ENCODE assay signal across 5 worm cellular contexts in the genomic region with DNA sequence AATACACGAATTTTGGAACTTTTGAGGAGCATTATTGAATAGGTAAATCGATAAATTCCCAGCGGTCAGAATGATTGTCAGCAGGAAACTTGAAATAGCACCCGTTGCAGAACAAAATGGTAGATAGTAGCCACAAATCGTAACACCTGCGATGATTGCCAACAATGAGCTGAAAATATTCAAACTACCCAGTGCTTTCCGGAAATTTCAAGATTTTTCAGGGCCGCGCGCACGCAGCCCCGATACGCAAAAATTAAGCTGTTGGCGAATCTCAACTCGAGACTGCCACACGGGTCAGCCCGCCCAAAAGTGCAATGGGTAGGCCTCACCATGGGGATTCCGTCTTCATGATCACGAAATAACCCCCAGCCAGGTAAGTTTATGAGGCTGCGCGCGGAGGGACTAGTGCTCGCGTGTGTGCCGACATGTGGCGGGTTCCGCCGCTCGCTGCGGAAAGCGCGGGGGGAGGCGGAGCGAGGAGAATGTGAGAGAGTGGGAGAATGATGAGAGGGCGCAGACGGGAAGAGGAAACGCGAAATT.
A peak's percentile ranks its signal among the peaks of the same experiment; 100 is the strongest.
TF ChIP-seq lines count a peak whose summit lies in the region.

No protein-coding gene starts in this region.

TF ChIP-seq in whole organism, L1 larva, 84 proteins besides CTCF, POLR2A, EP300 and RAD21 (continues in another document):
- TF ChIP-seq egl-27 (tag; optimal IDR thresholded peaks at IDR 0.05; lab: Kevin White, UChicago) (peak; percentile 12 to 74), lin-35 (GFP tag; optimal IDR thresholded peaks at IDR 0.05; lab: Kevin White, UChicago) (peak; percentile 69 to 89), sptf-1 (tag; optimal IDR thresholded peaks at IDR 0.05; lab: Kevin White, UChicago) (no peak), dsc-1 (tag; optimal IDR thresholded peaks at IDR 0.05; lab: Kevin White, UChicago) (peak; percentile 97), rnt-1 (tag; optimal IDR thresholded peaks at IDR 0.05; lab: Kevin White, UChicago) (peak; percentile 95), nhr-12 (tag; optimal IDR thresholded peaks at IDR 0.05; lab: Kevin White, UChicago) (no peak), swsn-7 (tag; optimal IDR thresholded peaks at IDR 0.05; lab: Kevin White, UChicago) (peak; percentile 98), tbx-2 (tag; optimal IDR thresholded peaks at IDR 0.05; lab: Kevin White, UChicago) (peak; percentile 94), efl-3 (GFP tag; optimal IDR thresholded peaks at IDR 0.05; lab: Kevin White, UChicago) (peak; percentile 87), mab-9 (GFP tag; IDR thresholded peaks at IDR 0.05; lab: Robert Waterston, UW) (peak; percentile 80; the same call in 1 of the 2 replicates), hlh-4 (tag; optimal IDR thresholded peaks at IDR 0.05; lab: Kevin White, UChicago) (peak; percentile 49), ces-1 (GFP tag; optimal IDR thresholded peaks at IDR 0.05; lab: Kevin White, UChicago) (no peak), xbp-1 (tag; optimal IDR thresholded peaks at IDR 0.05; lab: Kevin White, UChicago) (peak; percentile 94), lin-13 (GFP tag; optimal IDR thresholded peaks at IDR 0.05; lab: Kevin White, UChicago) (peak; percentile 86), fkh-8 (tag; optimal IDR thresholded peaks at IDR 0.05; lab: Kevin White, UChicago) (peak; percentile 95), efl-1 (optimal IDR thresholded peaks at IDR 0.05; lab: Kevin White, UChicago) (peak; percentile 81 to 86), efl-1 (GFP tag; optimal IDR thresholded peaks at IDR 0.05 in 1 of 2; lab: Kevin White, UChicago) (peak; percentile 67 to 98)

TF ChIP-seq in whole organism, L3 larva, 47 proteins besides CTCF, POLR2A, EP300 and RAD21 (continues in another document):
- TF ChIP-seq egl-27 (tag; optimal IDR thresholded peaks at IDR 0.05; lab: Kevin White, UChicago) (no peak), egl-5 (tag; optimal IDR thresholded peaks at IDR 0.05; lab: Kevin White, UChicago) (peak; percentile 39), ZK546.5 (tag; optimal IDR thresholded peaks at IDR 0.05; lab: Kevin White, UChicago) (no peak), pha-4 (tag; optimal IDR thresholded peaks at IDR 0.05; lab: Kevin White, UChicago) (peak; percentile 87), hmg-11 (tag; optimal IDR thresholded peaks at IDR 0.05; lab: Kevin White, UChicago) (peak; percentile 96), lsy-12 (tag; optimal IDR thresholded peaks at IDR 0.05; lab: Kevin White, UChicago) (peak; percentile 91), nhr-12 (tag; optimal IDR thresholded peaks at IDR 0.05; lab: Kevin White, UChicago) (no peak), zag-1 (tag; optimal IDR thresholded peaks at IDR 0.05; lab: Kevin White, UChicago) (peak; percentile 52), R02D3.7 (tag; optimal IDR thresholded peaks at IDR 0.05; lab: Kevin White, UChicago) (peak; percentile 81), jun-1 (tag; optimal IDR thresholded peaks at IDR 0.05; lab: Kevin White, UChicago) (peak; percentile 95), elt-3 (tag; optimal IDR thresholded peaks at IDR 0.05; lab: Kevin White, UChicago) (peak; percentile 45 to 96 (median 85)), nhr-43 (tag; optimal IDR thresholded peaks at IDR 0.05; lab: Kevin White, UChicago; ENCODE audit: poor library complexity, severe bottlenecking) (peak; percentile 96), nhr-67 (tag; optimal IDR thresholded peaks at IDR 0.05; lab: Kevin White, UChicago) (no peak), nhr-28 (tag; optimal IDR thresholded peaks at IDR 0.05; lab: Kevin White, UChicago) (peak; percentile 78), nhr-77 (tag; optimal IDR thresholded peaks at IDR 0.05; lab: Kevin White, UChicago) (peak; percentile 86), daf-12 (tag; optimal IDR thresholded peaks at IDR 0.05; lab: Kevin White, UChicago) (peak; percentile 16), pqm-1 (tag; optimal IDR thresholded peaks at IDR 0.05; lab: Kevin White, UChicago) (peak; percentile 88)

TF ChIP-seq in whole organism, early embryonic, 17 proteins besides CTCF, POLR2A, EP300 and RAD21:
- TF ChIP-seq tra-4 (tag; optimal IDR thresholded peaks at IDR 0.05; lab: Kevin White, UChicago) (peak; percentile 88), B0310.2 (tag; optimal IDR thresholded peaks at IDR 0.05; lab: Kevin White, UChicago) (peak; percentile 86), hmbx-1 (tag; optimal IDR thresholded peaks at IDR 0.05; lab: Kevin White, UChicago) (peak; percentile 66), ets-7 (tag; optimal IDR thresholded peaks at IDR 0.05; lab: Kevin White, UChicago) (peak; percentile 48), hmg-4 (GFP tag; optimal IDR thresholded peaks at IDR 0.05; lab: Kevin White, UChicago) (peak; percentile 85), sea-1 (GFP tag; conservative IDR thresholded peaks at IDR 0.05; lab: Robert Waterston, UW) (0 out of 2 replicates have a peak, but pooled peaks have one; percentile 68), F13C5.2 (tag; optimal IDR thresholded peaks at IDR 0.05; lab: Kevin White, UChicago) (peak; percentile 82), scrt-1 (GFP tag; IDR thresholded peaks at IDR 0.05; lab: Robert Waterston, UW) (peak; percentile 36; the same call in 1 of the 2 replicates), tbx-37 (GFP tag; conservative IDR thresholded peaks at IDR 0.05; lab: Robert Waterston, UW) (peak; percentile 30; the same call in 1 of the 2 replicates), ceh-13 (GFP tag; optimal IDR thresholded peaks at IDR 0.05; lab: Kevin White, UChicago) (peak; percentile 21), ceh-36 (tag; optimal IDR thresholded peaks at IDR 0.05; lab: Kevin White, UChicago) (peak; percentile 69), ama-1 (optimal IDR thresholded peaks at IDR 0.05; lab: Kevin White, UChicago) (peak; percentile 97), pes-1 (GFP tag; IDR thresholded peaks at IDR 0.05; lab: Robert Waterston, UW) (peak; percentile 80; the same call in 1 of the 2 replicates), aly-1 (tag; optimal IDR thresholded peaks at IDR 0.05; lab: Kevin White, UChicago) (peak; percentile 56), flt-1 (GFP tag; IDR thresholded peaks at IDR 0.05; lab: Robert Waterston, UW) (peak; percentile 47; the same call in 1 of the 2 replicates), tbx-11 (GFP tag; IDR thresholded peaks at IDR 0.05; lab: Robert Waterston, UW) (peak; percentile 58), hnd-1 (tag; optimal IDR thresholded peaks at IDR 0.05; lab: Kevin White, UChicago) (no peak)

TF ChIP-seq in whole organism, midembryonic, 9 proteins besides CTCF, POLR2A, EP300 and RAD21:
- TF ChIP-seq klf-2 (GFP tag; conservative IDR thresholded peaks at IDR 0.05; lab: Robert Waterston, UW) (0 out of 2 replicates have a peak, but pooled peaks have one; percentile 56), T22C8.4 (GFP tag; IDR thresholded peaks at IDR 0.05; lab: Robert Waterston, UW) (no peak; the same call in 1 of the 2 replicates), flt-1 (GFP tag; IDR thresholded peaks at IDR 0.05; lab: Robert Waterston, UW) (peak; percentile 88), med-1 (GFP tag; optimal IDR thresholded peaks at IDR 0.05; lab: Kevin White, UChicago; ENCODE audit: insufficient read depth) (no peak), tab-1 (GFP tag; IDR thresholded peaks at IDR 0.05; lab: Robert Waterston, UW) (peak; percentile 72; the same call in 1 of the 2 replicates), ztf-23 (GFP tag; IDR thresholded peaks at IDR 0.05; lab: Robert Waterston, UW) (0 out of 2 replicates have a peak, but pooled peaks have one; percentile 37), ref-1 (GFP tag; conservative IDR thresholded peaks at IDR 0.05; lab: Robert Waterston, UW) (0 out of 2 replicates have a peak, but pooled peaks have one; percentile 48), ztf-29 (GFP tag; IDR thresholded peaks at IDR 0.05; lab: Robert Waterston, UW) (peak; percentile 49; the same call in 1 of the 2 replicates), cog-1 (tag; optimal IDR thresholded peaks at IDR 0.05; lab: Kevin White, UChicago) (peak; percentile 52)

TF ChIP-seq in whole organism, young adult, 124 proteins besides CTCF, POLR2A, EP300 and RAD21 (continues in another document):
- peak; percentile 85 for TF ChIP-seq ztf-18 (tag; optimal IDR thresholded peaks at IDR 0.05; lab: Kevin White, UChicago)
- TF ChIP-seq unc-130 (GFP tag; optimal IDR thresholded peaks at IDR 0.05; lab: Kevin White, UChicago) = peak; percentile 92
- peak; percentile 54; the same call in 1 of the 2 replicates for TF ChIP-seq cebp-2 (GFP tag; IDR thresholded peaks at IDR 0.05; lab: Robert Waterston, UW)
- TF ChIP-seq Y53G8AR.9 (GFP tag; conservative IDR thresholded peaks at IDR 0.05; lab: Robert Waterston, UW) = peak; percentile 93
- TF ChIP-seq snpc-3.4 (tag; optimal IDR thresholded peaks at IDR 0.05; lab: Kevin White, UChicago) = peak; percentile 96
- TF ChIP-seq snpc-1.1 (tag; optimal IDR thresholded peaks at IDR 0.05; lab: Kevin White, UChicago; ENCODE audit: insufficient read depth) = peak; percentile 98
- TF ChIP-seq ceh-91 (GFP tag; IDR thresholded peaks at IDR 0.05; lab: Robert Waterston, UW) = peak; percentile 77
- peak; percentile 96 for TF ChIP-seq ztf-26 (tag; optimal IDR thresholded peaks at IDR 0.05; lab: Kevin White, UChicago)
- TF ChIP-seq tlf-1 (GFP tag; optimal IDR thresholded peaks at IDR 0.05; lab: Kevin White, UChicago) = peak; percentile 95
- TF ChIP-seq ZK185.1 (tag; optimal IDR thresholded peaks at IDR 0.05; lab: Kevin White, UChicago; ENCODE audit: poor library complexity, severe bottlenecking) = peak; percentile 91
- TF ChIP-seq mes-4 (tag; optimal IDR thresholded peaks at IDR 0.05; lab: Kevin White, UChicago) = peak; percentile 89
- TF ChIP-seq C17E4.6 (GFP tag; IDR thresholded peaks at IDR 0.05; lab: Robert Waterston, UW) = peak; percentile 85
- peak; percentile 82 to 98 for TF ChIP-seq rec-8 (tag; optimal IDR thresholded peaks at IDR 0.05; lab: Kevin White, UChicago)
- peak; percentile 96 for TF ChIP-seq lin-26 (GFP tag; IDR thresholded peaks at IDR 0.05; lab: Robert Waterston, UW)
- peak; percentile 98 for TF ChIP-seq F10E7.11 (tag; optimal IDR thresholded peaks at IDR 0.05; lab: Kevin White, UChicago)
- peak; percentile 95 for TF ChIP-seq dpff-1 (tag; optimal IDR thresholded peaks at IDR 0.05; lab: Kevin White, UChicago)
- peak; percentile 89 for TF ChIP-seq B0035.1 (tag; optimal IDR thresholded peaks at IDR 0.05; lab: Kevin White, UChicago)
- peak; percentile 52 for TF ChIP-seq T26A5.8 (tag; optimal IDR thresholded peaks at IDR 0.05; lab: Kevin White, UChicago)
- peak; percentile 93 for TF ChIP-seq madf-6 (GFP tag; IDR thresholded peaks at IDR 0.05; lab: Robert Waterston, UW)
- TF ChIP-seq ztf-28 (GFP tag; IDR thresholded peaks at IDR 0.05; lab: Robert Waterston, UW) = peak; percentile 90
- no peak for TF ChIP-seq nfya-1 (tag; optimal IDR thresholded peaks at IDR 0.05; lab: Kevin White, UChicago; ENCODE audit: borderline replicate concordance, insufficient read depth)
- TF ChIP-seq F55B11.4 (tag; optimal IDR thresholded peaks at IDR 0.05; lab: Kevin White, UChicago; ENCODE audit: borderline replicate concordance, insufficient read depth) = no peak
- no peak for TF ChIP-seq lag-1 (GFP tag; IDR thresholded peaks at IDR 0.05; lab: Robert Waterston, UW)
- peak; percentile 97 for TF ChIP-seq nfyb-1 (GFP tag; IDR thresholded peaks at IDR 0.05; lab: Robert Waterston, UW)
- peak; percentile 81 to 90 for TF ChIP-seq let-607 (tag; optimal IDR thresholded peaks at IDR 0.05; lab: Kevin White, UChicago)
- peak; percentile 28 for TF ChIP-seq efl-1 (GFP tag; optimal IDR thresholded peaks at IDR 0.05; lab: Kevin White, UChicago)

Comparison
In these comparisons a context has a peak if more than half of its experiments do, and no peak if none do; other contexts are left out.
1. Of the 8 proteins assayed by ChIP-seq in both whole organism, young adult and whole organism, L1 larva: peak only in whole organism, young adult: unc-62; only in whole organism, L1 larva: none; in both: ama-1, dpl-1, efl-1, lin-35, nhr-90, snpc-4 and 1 more; in neither: 0.